Worm (Caenorhabditis elegans) whole organism, early embryonic: ENCODE measurements around the gene ncx-7.

Experiments used
- B0310.2 ChIP-seq: sonication (generic microtip); optimal IDR thresholded peaks from 2 replicates; lab custom pipeline; 2016; ENCODE audit warnings: mild to moderate bottlenecking, missing genetic modification characterization, missing compliant biosample characterization
- ceh-36 ChIP-seq: sonication (generic microtip); optimal IDR thresholded peaks from 2 replicates; lab custom pipeline; 2016; ENCODE audit warnings: missing genetic modification characterization, inconsistent platforms, missing compliant biosample characterization
- hmbx-1 ChIP-seq: sonication (generic microtip); optimal IDR thresholded peaks from 2 replicates; lab custom pipeline; 2016; ENCODE audit warnings: mild to moderate bottlenecking, missing genetic modification characterization, missing compliant biosample characterization
- pes-1 ChIP-seq: fragments of 200-800 bp; sonication (Bioruptor generic); IDR thresholded peaks from 2 replicates; pipeline ENCODE4 v1.3.6; 2022; ENCODE audit warnings: missing genetic modification reagents, missing genetic modification characterization, missing compliant biosample characterization
- tbx-37 ChIP-seq: fragments of 200-800 bp; sonication (Bioruptor generic); conservative IDR thresholded peaks from 2 replicates; pipeline ENCODE4 v1.3.6; 2022; ENCODE audit warnings: missing genetic modification reagents, missing genetic modification characterization, missing compliant biosample characterization

ce11 chrIII:9685959-9686358 lies 34.1 kb downstream of the ncx-7 start, which contains the start of gene C07A9.10:
- TF ChIP-seq pes-1 (GFP tag; lab: Robert Waterston, UW) = no peak
- TF ChIP-seq hmbx-1 (tag; lab: Kevin White, UChicago) = no peak
- TF ChIP-seq B0310.2 (tag; lab: Kevin White, UChicago) = no peak
- TF ChIP-seq ceh-36 (tag; lab: Kevin White, UChicago) = no peak
- TF ChIP-seq tbx-37 (GFP tag; lab: Robert Waterston, UW) = no peak
